Fruit fly (Drosophila melanogaster) whole organism, wandering third instar larva: ENCODE data around the gene Acbp5.

Experiments used
- Abd-B ChIP-seq: fragments of >200 bp; optimal IDR thresholded peaks from 2 replicates; lab custom pipeline; 2017; ENCODE audit warnings: missing biosample characterization, missing genetic modification characterization
- CrebA ChIP-seq: fragments of 200-800 bp; sonication (Bioruptor generic); optimal IDR thresholded peaks from 2 replicates; lab custom pipeline; 2016; ENCODE audit warnings: missing biosample characterization, mild to moderate bottlenecking, missing genetic modification characterization, borderline replicate concordance
- Dfd ChIP-seq: fragments of >200 bp; optimal IDR thresholded peaks from 2 replicates; lab custom pipeline; 2017; ENCODE audit warnings: missing biosample characterization, missing genetic modification characterization
- Dif ChIP-seq: fragments of 200-275, 200-300 bp; sonication (Bioruptor generic); optimal IDR thresholded peaks from 2 replicates; lab custom pipeline; 2018; ENCODE audit warnings: missing biosample characterization, missing genetic modification characterization; ENCODE audit not compliant: partially characterized antibody
- HLH106 ChIP-seq: fragments of 200-800 bp; optimal IDR thresholded peaks from 3 replicates; lab custom pipeline; 2019; ENCODE audit warnings: missing biosample characterization, mild to moderate bottlenecking, missing genetic modification characterization, moderate library complexity
- Hnf4 ChIP-seq: fragments of 200-800 bp; sonication (Bioruptor generic); optimal IDR thresholded peaks from 2 replicates; lab custom pipeline; 2016; ENCODE audit warnings: missing biosample characterization, mild to moderate bottlenecking, missing genetic modification characterization
- Hr78 ChIP-seq: fragments of >200 bp; optimal IDR thresholded peaks from 2 replicates; lab custom pipeline; 2017; ENCODE audit warnings: missing biosample characterization, missing genetic modification characterization
- Hr83 ChIP-seq: fragments of 200-300 bp; sonication (Bioruptor generic); optimal IDR thresholded peaks from 2 replicates; lab custom pipeline; 2016; ENCODE audit warnings: missing biosample characterization, mild to moderate bottlenecking, missing genetic modification characterization, moderate library complexity; ENCODE audit not compliant: poor library complexity, severe bottlenecking
- Jra ChIP-seq: sonication (Bioruptor generic); optimal IDR thresholded peaks from 2 replicates; lab custom pipeline; 2016; ENCODE audit warnings: missing biosample characterization, missing genetic modification characterization
- Mio ChIP-seq: sonication (Bioruptor generic); optimal IDR thresholded peaks from 2 replicates; lab custom pipeline; 2016; ENCODE audit warnings: missing biosample characterization, missing genetic modification characterization
- OdsH ChIP-seq: fragments of 200-800 bp; sonication (Bioruptor generic); optimal IDR thresholded peaks from 2 replicates; lab custom pipeline; 2016; ENCODE audit warnings: missing biosample characterization, mild to moderate bottlenecking, missing genetic modification characterization
- Rel ChIP-seq, 2 experiments: fragments of 200-800 bp; sonication (Bioruptor generic) in 1 of 2; optimal IDR thresholded peaks; 2 replicates in 1 of 2; 3 replicates in 1 of 2; lab custom pipeline; 2016 to 2019; ENCODE audit warnings: mild to moderate bottlenecking in 2 of 2, missing biosample characterization in 2 of 2, missing genetic modification characterization in 2 of 2, moderate library complexity in 1 of 2
- Sp1 ChIP-seq: fragments of 200-800 bp; sonication (Bioruptor generic); optimal IDR thresholded peaks from 3 replicates; lab custom pipeline; 2019; ENCODE audit warnings: missing biosample characterization, mild to moderate bottlenecking, missing genetic modification characterization, moderate library complexity
- Vsx2 ChIP-seq: fragments of 200-300, 225-300 bp; sonication (Bioruptor generic); optimal IDR thresholded peaks from 2 replicates; lab custom pipeline; 2018; ENCODE audit warnings: missing biosample characterization, missing genetic modification characterization; ENCODE audit not compliant: partially characterized antibody
- br ChIP-seq: fragments of 200-800 bp; sonication (Bioruptor generic); optimal IDR thresholded peaks from 2 replicates; lab custom pipeline; 2016; ENCODE audit warnings: missing biosample characterization, missing genetic modification characterization
- brk ChIP-seq: fragments of 200-800 bp; sonication (Bioruptor generic); optimal IDR thresholded peaks from 2 replicates; lab custom pipeline; 2016; ENCODE audit warnings: missing biosample characterization, mild to moderate bottlenecking, missing genetic modification characterization
- dmrt93B ChIP-seq: fragments of 200-800 bp; sonication (Bioruptor generic); optimal IDR thresholded peaks from 2 replicates; lab custom pipeline; 2018; ENCODE audit warnings: missing biosample characterization, mild to moderate bottlenecking, missing genetic modification characterization
- ey ChIP-seq: fragments of 200-800 bp; sonication (Bioruptor generic); optimal IDR thresholded peaks from 2 replicates; lab custom pipeline; 2016; ENCODE audit warnings: missing biosample characterization, missing genetic modification characterization
- foxo ChIP-seq, 2 experiments: fragments of 200-800 bp; sonication (Bioruptor generic); optimal IDR thresholded peaks; 2 replicates in 1 of 2; 3 replicates in 1 of 2; lab custom pipeline; 2016 to 2017; ENCODE audit warnings: missing biosample characterization in 2 of 2, missing genetic modification characterization in 2 of 2
- fru ChIP-seq: fragments of 200-800 bp; sonication (Bioruptor generic); optimal IDR thresholded peaks from 3 replicates; lab custom pipeline; 2016; ENCODE audit warnings: missing biosample characterization, mild to moderate bottlenecking, missing genetic modification characterization
- h ChIP-seq: fragments of 200-800 bp; sonication (Bioruptor generic); optimal IDR thresholded peaks from 3 replicates; lab custom pipeline; 2016; ENCODE audit warnings: missing biosample characterization, mild to moderate bottlenecking, missing genetic modification characterization
- lola ChIP-seq: fragments of >200 bp; optimal IDR thresholded peaks from 2 replicates; lab custom pipeline; 2017; ENCODE audit warnings: missing biosample characterization, missing genetic modification characterization
- pan ChIP-seq: fragments of >200 bp; optimal IDR thresholded peaks from 2 replicates; lab custom pipeline; 2017
- psq ChIP-seq: fragments of 200-800 bp; sonication (Bioruptor generic); optimal IDR thresholded peaks from 3 replicates; lab custom pipeline; 2017; ENCODE audit warnings: missing biosample characterization, mild to moderate bottlenecking, missing genetic modification characterization, moderate library complexity
- rgr ChIP-seq: fragments of 200-800 bp; sonication (Bioruptor generic); optimal IDR thresholded peaks from 3 replicates; lab custom pipeline; 2016; ENCODE audit warnings: missing biosample characterization, mild to moderate bottlenecking, missing genetic modification characterization
- tai ChIP-seq: sonication (Bioruptor generic); optimal IDR thresholded peaks from 2 replicates; lab custom pipeline; 2016; ENCODE audit warnings: missing biosample characterization, missing genetic modification characterization
- usp ChIP-seq: fragments of >200 bp; optimal IDR thresholded peaks from 2 replicates; lab custom pipeline; 2017; ENCODE audit warnings: missing biosample characterization, missing genetic modification characterization
- woc ChIP-seq: sonication (Bioruptor generic); optimal IDR thresholded peaks from 2 replicates; lab custom pipeline; 2016; ENCODE audit warnings: missing biosample characterization, mild to moderate bottlenecking, missing genetic modification characterization

Acbp5 gene

DNA sequence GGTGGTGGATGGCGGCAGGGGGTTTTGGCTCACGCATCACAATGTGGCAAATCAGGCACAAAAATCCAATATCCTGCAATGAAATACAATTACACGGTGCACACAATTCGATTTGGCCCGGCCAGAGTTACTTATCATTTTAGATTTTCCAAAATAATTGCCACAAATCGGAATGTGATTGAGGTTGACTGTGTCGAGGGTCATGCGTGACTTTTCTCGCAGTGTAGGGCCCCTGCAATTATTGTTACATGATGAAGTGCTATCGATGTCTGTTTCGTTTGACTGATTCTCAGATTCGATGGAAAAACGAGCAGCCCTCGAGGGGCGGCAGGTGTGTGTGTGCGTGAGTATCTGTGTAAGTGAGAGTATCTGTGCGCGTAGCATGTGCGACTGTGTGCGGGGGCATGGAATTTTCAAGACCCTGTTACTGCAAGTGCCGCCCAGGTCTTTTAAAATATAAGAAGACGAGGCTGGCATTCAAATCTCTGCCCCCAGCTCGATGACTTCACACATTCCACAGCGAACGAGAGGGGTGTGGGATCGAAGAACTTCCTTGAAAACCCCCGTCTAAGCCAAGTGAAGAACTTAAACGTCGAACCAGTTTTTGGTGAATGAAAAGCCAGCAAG lies 36.2 kb upstream of the Acbp5 start:
- peak in 1 of 2 experiments; percentile 18 for TF ChIP-seq foxo (GFP tag; optimal IDR thresholded peaks at IDR 0.05; lab: Kevin White, UChicago)
- no peak for TF ChIP-seq Abd-B (GFP tag; lab: Kevin White, UChicago)
- TF ChIP-seq h (GFP tag; lab: Kevin White, UChicago): no peak
- TF ChIP-seq dmrt93B (GFP tag; lab: Kevin White, UChicago): no peak
- TF ChIP-seq CrebA (GFP tag; lab: Kevin White, UChicago): no peak
- peak; percentile 2 for TF ChIP-seq Jra (GFP tag; lab: Kevin White, UChicago)
- no peak for TF ChIP-seq Hnf4 (GFP tag; lab: Kevin White, UChicago)
- peak; percentile 30 for TF ChIP-seq woc (GFP tag; lab: Kevin White, UChicago)
- peak; percentile 56 for TF ChIP-seq fru (GFP tag; lab: Kevin White, UChicago)
- no peak for TF ChIP-seq pan (lab: Kevin White, UChicago)

DNA sequence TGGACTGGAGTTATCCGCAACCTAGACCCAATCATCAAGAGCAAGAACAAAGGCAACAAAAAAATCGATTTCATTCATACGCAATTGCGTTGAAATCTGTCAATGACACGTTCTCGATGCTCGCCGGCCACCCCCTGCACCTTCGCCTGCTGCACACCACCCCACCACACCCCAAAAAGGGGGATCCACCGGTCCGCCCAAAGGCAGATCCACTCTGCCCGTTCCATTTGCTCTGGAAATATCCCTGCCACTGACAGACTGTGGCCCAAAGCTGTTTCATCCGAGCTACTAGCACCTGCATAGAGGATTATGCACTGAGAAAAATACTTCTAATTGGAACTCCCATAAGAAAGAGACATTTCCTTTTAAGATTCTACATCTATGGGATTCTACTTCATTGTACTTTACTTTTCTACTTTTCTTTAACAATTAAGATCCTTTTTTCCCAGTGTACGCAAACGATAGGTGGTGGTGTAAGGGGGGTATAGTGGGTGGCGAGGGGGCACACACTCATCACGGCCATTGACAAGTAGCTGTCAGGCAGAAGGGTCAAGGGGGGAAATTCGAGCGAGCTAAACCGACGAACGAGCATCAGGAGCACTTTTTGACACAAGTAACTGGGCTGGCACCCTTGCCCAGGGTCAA lies 35.5 kb upstream of the Acbp5 start:
- TF ChIP-seq OdsH (GFP tag; lab: Kevin White, UChicago) (peak; percentile 65), HLH106 (tag; lab: Kevin White, UChicago) (peak; percentile 57), br (GFP tag; lab: Kevin White, UChicago) (peak; percentile 37), ey (peak; percentile 62), lola (GFP tag; lab: Kevin White, UChicago) (no peak), CrebA (GFP tag; lab: Kevin White, UChicago) (no peak), woc (GFP tag; lab: Kevin White, UChicago) (peak; percentile 39), Dfd (GFP tag; lab: Kevin White, UChicago) (no peak), foxo (GFP tag; optimal IDR thresholded peaks at IDR 0.05; lab: Kevin White, UChicago) (peak in 1 of 2 experiments; percentile 31), Vsx2 (GFP tag; lab: Kevin White, UChicago) (no peak), Rel (GFP tag; optimal IDR thresholded peaks at IDR 0.05; lab: Kevin White, UChicago) (no peak), Rel (tag; optimal IDR thresholded peaks at IDR 0.05; lab: Kevin White, UChicago) (peak; percentile 83), brk (peak; percentile 47), dmrt93B (GFP tag; lab: Kevin White, UChicago) (no peak), Hr78 (GFP tag; lab: Kevin White, UChicago) (no peak), h (GFP tag; lab: Kevin White, UChicago) (peak; percentile 63), psq (GFP tag; lab: Kevin White, UChicago) (peak; percentile 46), Sp1 (GFP tag; lab: Kevin White, UChicago) (peak; percentile 67), Hr83 (GFP tag; lab: Kevin White, UChicago) (no peak), usp (GFP tag; lab: Kevin White, UChicago) (no peak), rgr (peak; percentile 76), Hnf4 (GFP tag; lab: Kevin White, UChicago) (peak; percentile 50)
- TF ChIP-seq, all 38 proteins: peak for 13

DNA sequence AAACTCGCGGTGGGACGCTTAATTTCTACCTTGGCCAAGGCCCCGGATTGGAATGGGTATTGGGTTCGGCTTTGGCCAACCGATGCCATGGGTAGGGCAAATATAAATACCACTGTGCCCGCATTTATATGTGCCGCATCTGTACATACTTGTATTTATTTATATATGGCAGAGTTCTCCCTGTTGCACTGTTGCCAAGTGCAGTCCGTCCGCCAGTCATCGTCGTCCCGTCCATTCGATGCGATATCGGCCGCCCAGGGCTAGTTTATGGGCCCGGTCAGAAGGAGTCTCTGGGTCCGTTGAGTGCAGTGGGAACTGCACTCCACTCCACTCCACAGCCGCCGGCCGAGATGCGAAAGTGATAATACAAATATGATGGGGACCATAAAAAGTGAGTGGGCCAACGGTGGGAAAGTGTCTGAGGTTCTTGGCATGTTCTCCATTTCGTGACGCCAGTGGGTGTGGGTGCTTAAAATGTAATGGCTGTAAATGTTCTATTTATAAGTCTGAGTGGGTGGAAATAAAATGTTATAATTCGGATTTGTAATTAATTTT lies 34.6 kb upstream of the Acbp5 start:
- no peak for TF ChIP-seq Rel (GFP tag; optimal IDR thresholded peaks at IDR 0.05; lab: Kevin White, UChicago)
- TF ChIP-seq Rel (tag; optimal IDR thresholded peaks at IDR 0.05; lab: Kevin White, UChicago): peak; percentile 4
- TF ChIP-seq brk: no peak
- TF ChIP-seq fru (GFP tag; lab: Kevin White, UChicago): peak; percentile 38
- TF ChIP-seq Mio (GFP tag; lab: Kevin White, UChicago): no peak
- no peak for TF ChIP-seq foxo (GFP tag; optimal IDR thresholded peaks at IDR 0.05; lab: Kevin White, UChicago)
- no peak for TF ChIP-seq tai (GFP tag; lab: Kevin White, UChicago)
- no peak for TF ChIP-seq Dif (GFP tag; lab: Kevin White, UChicago)
